Fruit fly (Drosophila melanogaster) whole organism, wandering third instar larva: ENCODE data around the gene CG5043.

Experiments
- Abd-B ChIP-seq: fragments of >200 bp; optimal IDR thresholded peaks from 2 replicates; lab custom pipeline; 2017; ENCODE audit warnings: missing biosample characterization, missing genetic modification characterization
- CG32264 ChIP-seq: fragments of 200-800 bp; sonication (Bioruptor generic); optimal IDR thresholded peaks from 2 replicates; lab custom pipeline; 2016; ENCODE audit warnings: missing biosample characterization, missing genetic modification characterization
- CG9705 ChIP-seq: fragments of 200-800 bp; sonication (Bioruptor generic); optimal IDR thresholded peaks from 2 replicates; lab custom pipeline; 2018; ENCODE audit warnings: missing biosample characterization, mild to moderate bottlenecking, missing genetic modification characterization
- CrebA ChIP-seq: fragments of 200-800 bp; sonication (Bioruptor generic); optimal IDR thresholded peaks from 2 replicates; lab custom pipeline; 2016; ENCODE audit warnings: missing biosample characterization, mild to moderate bottlenecking, missing genetic modification characterization, borderline replicate concordance
- Dfd ChIP-seq: fragments of >200 bp; optimal IDR thresholded peaks from 2 replicates; lab custom pipeline; 2017; ENCODE audit warnings: missing biosample characterization, missing genetic modification characterization
- Dif ChIP-seq: fragments of 200-275, 200-300 bp; sonication (Bioruptor generic); optimal IDR thresholded peaks from 2 replicates; lab custom pipeline; 2018; ENCODE audit warnings: missing biosample characterization, missing genetic modification characterization; ENCODE audit not compliant: partially characterized antibody
- GATAd ChIP-seq: sonication (Bioruptor generic); optimal IDR thresholded peaks from 2 replicates; lab custom pipeline; 2016; ENCODE audit warnings: missing biosample characterization, missing genetic modification characterization
- HLH106 ChIP-seq: fragments of 200-800 bp; optimal IDR thresholded peaks from 3 replicates; lab custom pipeline; 2019; ENCODE audit warnings: missing biosample characterization, mild to moderate bottlenecking, missing genetic modification characterization, moderate library complexity
- Hnf4 ChIP-seq: fragments of 200-800 bp; sonication (Bioruptor generic); optimal IDR thresholded peaks from 2 replicates; lab custom pipeline; 2016; ENCODE audit warnings: missing biosample characterization, mild to moderate bottlenecking, missing genetic modification characterization
- Hr78 ChIP-seq: fragments of >200 bp; optimal IDR thresholded peaks from 2 replicates; lab custom pipeline; 2017; ENCODE audit warnings: missing biosample characterization, missing genetic modification characterization
- Hr83 ChIP-seq: fragments of 200-300 bp; sonication (Bioruptor generic); optimal IDR thresholded peaks from 2 replicates; lab custom pipeline; 2016; ENCODE audit warnings: missing biosample characterization, mild to moderate bottlenecking, missing genetic modification characterization, moderate library complexity; ENCODE audit not compliant: poor library complexity, severe bottlenecking
- Jra ChIP-seq: sonication (Bioruptor generic); optimal IDR thresholded peaks from 2 replicates; lab custom pipeline; 2016; ENCODE audit warnings: missing biosample characterization, missing genetic modification characterization
- Mio ChIP-seq: sonication (Bioruptor generic); optimal IDR thresholded peaks from 2 replicates; lab custom pipeline; 2016; ENCODE audit warnings: missing biosample characterization, missing genetic modification characterization
- Myc ChIP-seq: fragments of >200 bp; optimal IDR thresholded peaks from 2 replicates; lab custom pipeline; 2017
- N ChIP-seq: fragments of >200 bp; optimal IDR thresholded peaks from 2 replicates; lab custom pipeline; 2018; ENCODE audit warnings: missing biosample characterization, missing external identifiers, missing genetic modification characterization
- OdsH ChIP-seq: fragments of 200-800 bp; sonication (Bioruptor generic); optimal IDR thresholded peaks from 2 replicates; lab custom pipeline; 2016; ENCODE audit warnings: missing biosample characterization, mild to moderate bottlenecking, missing genetic modification characterization
- Rel ChIP-seq, 2 experiments: fragments of 200-800 bp; sonication (Bioruptor generic) in 1 of 2; optimal IDR thresholded peaks; 2 replicates in 1 of 2; 3 replicates in 1 of 2; lab custom pipeline; 2016 to 2019; ENCODE audit warnings: mild to moderate bottlenecking in 2 of 2, missing biosample characterization in 2 of 2, missing genetic modification characterization in 2 of 2, moderate library complexity in 1 of 2
- Sp1 ChIP-seq: fragments of 200-800 bp; sonication (Bioruptor generic); optimal IDR thresholded peaks from 3 replicates; lab custom pipeline; 2019; ENCODE audit warnings: missing biosample characterization, mild to moderate bottlenecking, missing genetic modification characterization, moderate library complexity
- Vsx2 ChIP-seq: fragments of 200-300, 225-300 bp; sonication (Bioruptor generic); optimal IDR thresholded peaks from 2 replicates; lab custom pipeline; 2018; ENCODE audit warnings: missing biosample characterization, missing genetic modification characterization; ENCODE audit not compliant: partially characterized antibody
- br ChIP-seq: fragments of 200-800 bp; sonication (Bioruptor generic); optimal IDR thresholded peaks from 2 replicates; lab custom pipeline; 2016; ENCODE audit warnings: missing biosample characterization, missing genetic modification characterization
- brk ChIP-seq: fragments of 200-800 bp; sonication (Bioruptor generic); optimal IDR thresholded peaks from 2 replicates; lab custom pipeline; 2016; ENCODE audit warnings: missing biosample characterization, mild to moderate bottlenecking, missing genetic modification characterization
- dl ChIP-seq, 2 experiments: fragments of 175-275, 200-275 bp in 1 of 2; fragments of 200-275 bp in 1 of 2; sonication (Bioruptor generic); optimal IDR thresholded peaks; lab custom pipeline; 2018; ENCODE audit warnings: mild to moderate bottlenecking in 2 of 2, missing biosample characterization in 2 of 2, missing genetic modification characterization in 2 of 2, moderate library complexity in 2 of 2; ENCODE audit not compliant: partially characterized antibody in 2 of 2, insufficient read depth in 1 of 2
- dmrt93B ChIP-seq: fragments of 200-800 bp; sonication (Bioruptor generic); optimal IDR thresholded peaks from 2 replicates; lab custom pipeline; 2018; ENCODE audit warnings: missing biosample characterization, mild to moderate bottlenecking, missing genetic modification characterization
- dsf ChIP-seq: sonication (Bioruptor generic); optimal IDR thresholded peaks from 2 replicates; lab custom pipeline; 2016; ENCODE audit warnings: missing biosample characterization, missing genetic modification characterization, borderline replicate concordance
- ey ChIP-seq: fragments of 200-800 bp; sonication (Bioruptor generic); optimal IDR thresholded peaks from 2 replicates; lab custom pipeline; 2016; ENCODE audit warnings: missing biosample characterization, missing genetic modification characterization
- foxo ChIP-seq, 2 experiments: fragments of 200-800 bp; sonication (Bioruptor generic); optimal IDR thresholded peaks; 2 replicates in 1 of 2; 3 replicates in 1 of 2; lab custom pipeline; 2016 to 2017; ENCODE audit warnings: missing biosample characterization in 2 of 2, missing genetic modification characterization in 2 of 2
- fru ChIP-seq: fragments of 200-800 bp; sonication (Bioruptor generic); optimal IDR thresholded peaks from 3 replicates; lab custom pipeline; 2016; ENCODE audit warnings: missing biosample characterization, mild to moderate bottlenecking, missing genetic modification characterization
- h ChIP-seq: fragments of 200-800 bp; sonication (Bioruptor generic); optimal IDR thresholded peaks from 3 replicates; lab custom pipeline; 2016; ENCODE audit warnings: missing biosample characterization, mild to moderate bottlenecking, missing genetic modification characterization
- jim ChIP-seq: fragments of 175-275, 200-325 bp; sonication (Bioruptor generic); optimal IDR thresholded peaks from 2 replicates; lab custom pipeline; 2016; ENCODE audit warnings: missing biosample characterization, mild to moderate bottlenecking, missing genetic modification characterization
- lola ChIP-seq: fragments of >200 bp; optimal IDR thresholded peaks from 2 replicates; lab custom pipeline; 2017; ENCODE audit warnings: missing biosample characterization, missing genetic modification characterization
- pan ChIP-seq: fragments of >200 bp; optimal IDR thresholded peaks from 2 replicates; lab custom pipeline; 2017
- psq ChIP-seq: fragments of 200-800 bp; sonication (Bioruptor generic); optimal IDR thresholded peaks from 3 replicates; lab custom pipeline; 2017; ENCODE audit warnings: missing biosample characterization, mild to moderate bottlenecking, missing genetic modification characterization, moderate library complexity
- rgr ChIP-seq: fragments of 200-800 bp; sonication (Bioruptor generic); optimal IDR thresholded peaks from 3 replicates; lab custom pipeline; 2016; ENCODE audit warnings: missing biosample characterization, mild to moderate bottlenecking, missing genetic modification characterization
- sage ChIP-seq: fragments of 200-800 bp; sonication (Bioruptor generic); optimal IDR thresholded peaks from 2 replicates; lab custom pipeline; 2016; ENCODE audit warnings: missing biosample characterization, mild to moderate bottlenecking, missing genetic modification characterization
- sv ChIP-seq: fragments of 200-800 bp; sonication (Bioruptor generic); optimal IDR thresholded peaks from 3 replicates; lab custom pipeline; 2016; ENCODE audit warnings: missing biosample characterization, missing genetic modification characterization
- tai ChIP-seq: sonication (Bioruptor generic); optimal IDR thresholded peaks from 2 replicates; lab custom pipeline; 2016; ENCODE audit warnings: missing biosample characterization, missing genetic modification characterization
- usp ChIP-seq: fragments of >200 bp; optimal IDR thresholded peaks from 2 replicates; lab custom pipeline; 2017; ENCODE audit warnings: missing biosample characterization, missing genetic modification characterization
- woc ChIP-seq: sonication (Bioruptor generic); optimal IDR thresholded peaks from 2 replicates; lab custom pipeline; 2016; ENCODE audit warnings: missing biosample characterization, mild to moderate bottlenecking, missing genetic modification characterization

Gene CG5043

dm6 chr2L:17429788-17430587 is 3.7 kb upstream of the CG5043 start (continued):
- TF ChIP-seq Dif (GFP tag; lab: Kevin White, UChicago), result peak; percentile 98

- TF ChIP-seq Jra (GFP tag; lab: Kevin White, UChicago) (peak; percentile 1), Dif (GFP tag; lab: Kevin White, UChicago) (peak; percentile 69), jim (no peak), dl (GFP tag; optimal IDR thresholded peaks at IDR 0.05; lab: Kevin White, UChicago; ENCODE audit: insufficient read depth in 1 of 2, partially characterized antibody in 2 of 2) (peak; percentile 50 to 71), Hr83 (GFP tag; lab: Kevin White, UChicago) (no peak), Rel (GFP tag; optimal IDR thresholded peaks at IDR 0.05; lab: Kevin White, UChicago) (no peak), Rel (tag; optimal IDR thresholded peaks at IDR 0.05; lab: Kevin White, UChicago) (peak; percentile 93)
These were observed 2.9 kb upstream of the CG5043 start for dm6 chr2L:17430602-17431358.

- no peak for TF ChIP-seq CG9705 (GFP tag; lab: Kevin White, UChicago)
- TF ChIP-seq dmrt93B (GFP tag; lab: Kevin White, UChicago), result no peak
- no peak for TF ChIP-seq Jra (GFP tag; lab: Kevin White, UChicago)
- TF ChIP-seq jim, result no peak
- no peak for TF ChIP-seq GATAd (GFP tag; lab: Kevin White, UChicago)
- TF ChIP-seq fru (GFP tag; lab: Kevin White, UChicago), result peak; percentile 77
- TF ChIP-seq h (GFP tag; lab: Kevin White, UChicago), result peak; percentile 69
- no peak for TF ChIP-seq usp (GFP tag; lab: Kevin White, UChicago)
- TF ChIP-seq sv (GFP tag; lab: Kevin White, UChicago), result no peak
- TF ChIP-seq br, result peak; percentile 39
- no peak for TF ChIP-seq Sp1
- no peak for TF ChIP-seq sage (GFP tag; lab: Kevin White, UChicago)
- no peak for TF ChIP-seq Rel (GFP tag; optimal IDR thresholded peaks at IDR 0.05; lab: Kevin White, UChicago)
- no peak for TF ChIP-seq Rel (tag; optimal IDR thresholded peaks at IDR 0.05; lab: Kevin White, UChicago)
- TF ChIP-seq HLH106 (tag; lab: Kevin White, UChicago), result no peak
- peak; percentile 46 for TF ChIP-seq tai
- no peak for TF ChIP-seq Dfd (GFP tag; lab: Kevin White, UChicago)
- TF ChIP-seq pan (lab: Kevin White, UChicago), result no peak
- TF ChIP-seq rgr (GFP tag; lab: Kevin White, UChicago), result peak; percentile 66
- no peak for TF ChIP-seq Hr78 (GFP tag; lab: Kevin White, UChicago)
- TF ChIP-seq N (GFP tag; lab: Kevin White, UChicago), result no peak
- TF ChIP-seq woc (GFP tag; lab: Kevin White, UChicago), result peak; percentile 58
- TF ChIP-seq Hr83 (GFP tag; lab: Kevin White, UChicago), result no peak
- TF ChIP-seq foxo (GFP tag; optimal IDR thresholded peaks at IDR 0.05; lab: Kevin White, UChicago), result peak in 1 of 2 experiments; percentile 73
- TF ChIP-seq Vsx2 (GFP tag; lab: Kevin White, UChicago), result no peak
- no peak for TF ChIP-seq Hnf4 (GFP tag; lab: Kevin White, UChicago)
- TF ChIP-seq lola (GFP tag; lab: Kevin White, UChicago), result no peak
- TF ChIP-seq CG32264 (GFP tag; lab: Kevin White, UChicago), result no peak
- no peak for TF ChIP-seq dl (GFP tag; optimal IDR thresholded peaks at IDR 0.05; lab: Kevin White, UChicago; ENCODE audit: insufficient read depth in 1 of 2, partially characterized antibody in 2 of 2)
- peak; percentile 68 for TF ChIP-seq OdsH (GFP tag; lab: Kevin White, UChicago)
- no peak for TF ChIP-seq Mio (GFP tag; lab: Kevin White, UChicago)
- TF ChIP-seq CrebA (GFP tag; lab: Kevin White, UChicago), result no peak
- no peak for TF ChIP-seq Abd-B (GFP tag; lab: Kevin White, UChicago)
- peak; percentile 39 for TF ChIP-seq brk (GFP tag; lab: Kevin White, UChicago)
- TF ChIP-seq Dif (GFP tag; lab: Kevin White, UChicago), result no peak
- TF ChIP-seq psq, result peak; percentile 24
- TF ChIP-seq dsf (GFP tag; lab: Kevin White, UChicago), result no peak
- TF ChIP-seq ey (GFP tag; lab: Kevin White, UChicago), result peak; percentile 49
- no peak for TF ChIP-seq Myc (lab: Kevin White, UChicago)
- TF ChIP-seq, all 38 proteins: peak for 11
These were observed 2.3 kb upstream of the CG5043 start for dm6 chr2L:17431359-17431675.
